Fruit fly (Drosophila melanogaster) whole organism, embryonic: ENCODE results near the gene CG15418.

ENCODE experiments used
- Atf3 ChIP-seq: fragments of 200-800 bp; sonication (Bioruptor generic); optimal IDR thresholded peaks from 3 replicates; lab custom pipeline; 2016; ENCODE audit warnings: missing biosample characterization, missing genetic modification characterization
- B-H1 ChIP-seq: fragments of 200-800 bp; sonication (Bioruptor generic); IDR thresholded peaks from 3 replicates; pipeline ENCODE4 v1.3.6; 2022; ENCODE audit warnings: missing biosample characterization, missing genetic modification characterization
- CG1024 ChIP-seq: fragments of 200-800 bp; sonication (Bioruptor generic); IDR thresholded peaks from 2 replicates; pipeline ENCODE4 v1.3.6; 2022; ENCODE audit warnings: missing biosample characterization, missing genetic modification characterization
- CG10431 ChIP-seq: fragments of 200-800 bp; sonication (Bioruptor generic); optimal IDR thresholded peaks from 3 replicates; lab custom pipeline; 2018; ENCODE audit warnings: missing biosample characterization, mild to moderate bottlenecking, missing genetic modification characterization
- CG10462 ChIP-seq: fragments of 200-800 bp; sonication (Bioruptor generic); optimal IDR thresholded peaks from 2 replicates; lab custom pipeline; 2016; ENCODE audit warnings: missing biosample characterization, missing genetic modification characterization
- CG11723 ChIP-seq: fragments of 200-800 bp; sonication (Bioruptor generic); optimal IDR thresholded peaks from 2 replicates; lab custom pipeline; 2017; ENCODE audit warnings: missing biosample characterization, mild to moderate bottlenecking, missing genetic modification characterization
- CG14667 ChIP-seq: fragments of 200-800 bp; sonication (Bioruptor generic); IDR thresholded peaks from 2 replicates; pipeline ENCODE4 v1.3.6; 2022; ENCODE audit warnings: missing biosample characterization, missing genetic modification characterization
- CG14965 ChIP-seq: fragments of 200-800 bp; sonication (Bioruptor generic); optimal IDR thresholded peaks from 2 replicates; lab custom pipeline; 2016; ENCODE audit warnings: missing biosample characterization, missing genetic modification characterization, borderline replicate concordance
- CG16813 ChIP-seq: fragments of 200-800 bp; sonication (Bioruptor generic); IDR thresholded peaks from 3 replicates; pipeline ENCODE4 v1.3.6; 2022; ENCODE audit warnings: missing biosample characterization, missing genetic modification characterization; ENCODE audit not compliant: partially characterized antibody
- CG17186 ChIP-seq: fragments of 200-800 bp; sonication (Bioruptor generic); optimal IDR thresholded peaks from 3 replicates; lab custom pipeline; 2017; ENCODE audit warnings: missing biosample characterization, missing genetic modification reagents, missing genetic modification characterization
- CG18619 ChIP-seq: fragments of 200-800 bp; sonication (Bioruptor generic); optimal IDR thresholded peaks from 3 replicates; lab custom pipeline; 2017; ENCODE audit warnings: missing biosample characterization, mild to moderate bottlenecking, missing genetic modification characterization
- CG2199 ChIP-seq: fragments of 200-800 bp; sonication (Bioruptor generic); IDR thresholded peaks from 3 replicates; pipeline ENCODE4 v1.3.6; 2022; ENCODE audit warnings: missing biosample characterization, missing genetic modification characterization
- CG2889 ChIP-seq: fragments of 200-800 bp; sonication (Bioruptor generic); IDR thresholded peaks from 3 replicates; pipeline ENCODE4 v1.3.6; 2022; ENCODE audit warnings: missing biosample characterization, missing genetic modification characterization
- CG32532 ChIP-seq: fragments of 200-800 bp; sonication (Bioruptor generic); IDR thresholded peaks from 2 replicates; pipeline ENCODE4 v1.3.6; 2022; ENCODE audit warnings: missing biosample characterization, missing genetic modification characterization
- CG34422 ChIP-seq: fragments of 200-800 bp; sonication (Bioruptor generic); IDR thresholded peaks from 3 replicates; pipeline ENCODE4 v1.3.6; 2022; ENCODE audit warnings: missing biosample characterization, missing genetic modification characterization
- CG42726 ChIP-seq: fragments of 200-800 bp; sonication (Bioruptor generic); IDR thresholded peaks from 2 replicates; pipeline ENCODE4 v1.3.6; 2022; ENCODE audit warnings: missing biosample characterization, missing genetic modification characterization; ENCODE audit not compliant: partially characterized antibody
- CG6254 ChIP-seq: fragments of 200-800 bp; sonication (Bioruptor generic); optimal IDR thresholded peaks from 3 replicates; lab custom pipeline; 2017; ENCODE audit warnings: mild to moderate bottlenecking, missing biosample characterization, missing genetic modification reagents, missing genetic modification characterization
- CG7987 ChIP-seq: fragments of 200-800 bp; sonication (Bioruptor generic); optimal IDR thresholded peaks from 2 replicates; lab custom pipeline; 2018; ENCODE audit warnings: missing biosample characterization, mild to moderate bottlenecking, missing genetic modification characterization, moderate library complexity
- CG9215 ChIP-seq: fragments of 200-800 bp; sonication (Bioruptor generic); IDR thresholded peaks from 2 replicates; pipeline ENCODE4 v1.3.6; 2022; ENCODE audit warnings: missing biosample characterization, missing genetic modification characterization
- CTCF ChIP-seq: fragments of 200-800 bp; sonication (Bioruptor generic); optimal IDR thresholded peaks from 2 replicates; lab custom pipeline; 2017; ENCODE audit warnings: missing biosample characterization, mild to moderate bottlenecking, missing genetic modification characterization, moderate library complexity
- D19B ChIP-seq: fragments of 200-800 bp; sonication (Bioruptor generic); optimal IDR thresholded peaks from 2 replicates; lab custom pipeline; 2017; ENCODE audit warnings: missing biosample characterization, mild to moderate bottlenecking, missing genetic modification characterization
- Dip3 ChIP-seq: fragments of 200-800 bp; sonication (Bioruptor generic); optimal IDR thresholded peaks from 3 replicates; lab custom pipeline; 2016; ENCODE audit warnings: missing biosample characterization, missing genetic modification characterization
- Kr ChIP-seq: fragments of 200-800 bp; sonication (Bioruptor generic); optimal IDR thresholded peaks from 2 replicates; lab custom pipeline; 2017; ENCODE audit warnings: missing biosample characterization, mild to moderate bottlenecking, missing genetic modification characterization
- Nf-YC ChIP-seq: fragments of 200-800 bp; optimal IDR thresholded peaks from 3 replicates; lab custom pipeline; 2019; ENCODE audit warnings: missing biosample characterization, mild to moderate bottlenecking, missing genetic modification characterization, moderate library complexity
- Opbp ChIP-seq: fragments of 200-800 bp; sonication (Bioruptor generic); IDR thresholded peaks from 3 replicates; pipeline ENCODE4 v1.3.6; 2022; ENCODE audit warnings: missing biosample characterization, missing genetic modification characterization; ENCODE audit not compliant: partially characterized antibody
- Pdp1 ChIP-seq, 2 experiments: fragments of 200-800 bp; sonication (Bioruptor generic); optimal IDR thresholded peaks; 3 replicates each; lab custom pipeline; 2016; ENCODE audit warnings: missing biosample characterization in 2 of 2, missing genetic modification characterization in 2 of 2, mild to moderate bottlenecking in 1 of 2, moderate library complexity in 1 of 2
- Ravus ChIP-seq: fragments of 200-800 bp; sonication (Bioruptor generic); IDR thresholded peaks from 2 replicates; pipeline ENCODE4 v1.3.6; 2022; ENCODE audit warnings: missing biosample characterization, missing genetic modification characterization
- Spps ChIP-seq: fragments of 200-800 bp; sonication (Bioruptor generic); optimal IDR thresholded peaks from 2 replicates; lab custom pipeline; 2018; ENCODE audit warnings: missing biosample characterization, mild to moderate bottlenecking, missing genetic modification characterization
- ase ChIP-seq: fragments of 200-800 bp; sonication (Bioruptor generic); IDR thresholded peaks from 3 replicates; pipeline ENCODE4 v1.3.6; 2022; ENCODE audit warnings: missing biosample characterization, missing genetic modification characterization
- az2 ChIP-seq: fragments of 200-800 bp; sonication (Bioruptor generic); optimal IDR thresholded peaks from 3 replicates; lab custom pipeline; 2016; ENCODE audit warnings: missing biosample characterization, missing genetic modification characterization
- bab2 ChIP-seq: fragments of 200-800 bp; sonication (Bioruptor generic); optimal IDR thresholded peaks from 2 replicates; lab custom pipeline; 2016; ENCODE audit warnings: missing biosample characterization, missing genetic modification characterization
- bowl ChIP-seq: fragments of 200-800 bp; sonication (Bioruptor generic); IDR thresholded peaks from 2 replicates; pipeline ENCODE4 v1.3.6; 2022; ENCODE audit warnings: missing biosample characterization, missing genetic modification characterization
- dimm ChIP-seq: fragments of 200-800 bp; sonication (Bioruptor generic); IDR thresholded peaks from 2 replicates; pipeline ENCODE4 v1.3.6; 2022; ENCODE audit warnings: missing biosample characterization, missing genetic modification characterization
- dmrt99B ChIP-seq: fragments of 200-800 bp; sonication (Bioruptor generic); optimal IDR thresholded peaks from 2 replicates; lab custom pipeline; 2018; ENCODE audit warnings: missing biosample characterization, mild to moderate bottlenecking, missing genetic modification characterization, moderate library complexity
- fru ChIP-seq: fragments of >200 bp; optimal IDR thresholded peaks from 2 replicates; lab custom pipeline; 2017
- gt ChIP-seq: fragments of 200-800 bp; sonication (Bioruptor generic); IDR thresholded peaks from 2 replicates; pipeline ENCODE4 v1.3.6; 2022; ENCODE audit warnings: missing biosample characterization, missing genetic modification characterization
- h ChIP-seq: fragments of >200 bp; optimal IDR thresholded peaks from 2 replicates; lab custom pipeline; 2017
- hbn ChIP-seq: fragments of 200-800 bp; sonication (Bioruptor generic); IDR thresholded peaks from 2 replicates; pipeline ENCODE4 v1.3.6; 2022; ENCODE audit warnings: missing biosample characterization, missing genetic modification characterization; ENCODE audit not compliant: partially characterized antibody
- jing ChIP-seq: fragments of 200-800 bp; sonication (Bioruptor generic); optimal IDR thresholded peaks from 2 replicates; lab custom pipeline; 2018; ENCODE audit warnings: missing biosample characterization, mild to moderate bottlenecking, missing genetic modification characterization
- jumu ChIP-seq: fragments of 200-800 bp; sonication (Bioruptor generic); optimal IDR thresholded peaks from 3 replicates; lab custom pipeline; 2016; ENCODE audit warnings: missing biosample characterization, missing genetic modification characterization
- kay ChIP-seq: fragments of 200-800 bp; sonication (Bioruptor generic); optimal IDR thresholded peaks from 2 replicates; lab custom pipeline; 2016; ENCODE audit warnings: missing biosample characterization, missing genetic modification characterization
- maf-S ChIP-seq: fragments of 200-800 bp; sonication (Bioruptor generic); optimal IDR thresholded peaks from 2 replicates; lab custom pipeline; 2016; ENCODE audit warnings: missing biosample characterization, missing genetic modification characterization
- mam ChIP-seq: fragments of 200-800 bp; sonication (Bioruptor generic); optimal IDR thresholded peaks from 3 replicates; lab custom pipeline; 2016; ENCODE audit warnings: missing biosample characterization, missing genetic modification characterization
- mirr ChIP-seq: fragments of 200-800 bp; sonication (Bioruptor generic); optimal IDR thresholded peaks from 3 replicates; lab custom pipeline; 2018; ENCODE audit warnings: missing biosample characterization, mild to moderate bottlenecking, missing genetic modification characterization
- nom ChIP-seq: fragments of 200-800 bp; sonication (Bioruptor generic); optimal IDR thresholded peaks from 2 replicates; lab custom pipeline; 2017; ENCODE audit warnings: missing biosample characterization, missing genetic modification characterization, mild to moderate bottlenecking, moderate library complexity, missing genetic modification reagents
- ranshi ChIP-seq: fragments of 200-800 bp; sonication (Bioruptor generic); IDR thresholded peaks from 2 replicates; pipeline ENCODE4 v1.3.6; 2022; ENCODE audit warnings: missing biosample characterization, missing genetic modification characterization
- row ChIP-seq: fragments of 200-800 bp; sonication (Bioruptor generic); IDR thresholded peaks from 3 replicates; pipeline ENCODE4 v1.3.6; 2022; ENCODE audit warnings: missing biosample characterization, missing genetic modification characterization
- sd ChIP-seq: fragments of 200-800 bp; sonication (Bioruptor generic); optimal IDR thresholded peaks from 3 replicates; lab custom pipeline; 2018; ENCODE audit warnings: missing biosample characterization, mild to moderate bottlenecking, missing genetic modification characterization, moderate library complexity
- tna ChIP-seq: fragments of 200-800 bp; sonication (Bioruptor generic); IDR thresholded peaks from 2 replicates; pipeline ENCODE4 v1.3.6; 2022; ENCODE audit warnings: missing biosample characterization, missing genetic modification characterization; ENCODE audit not compliant: partially characterized antibody
- tx ChIP-seq: fragments of 200-800 bp; sonication (Bioruptor generic); optimal IDR thresholded peaks from 2 replicates; lab custom pipeline; 2016; ENCODE audit warnings: missing biosample characterization, missing genetic modification characterization
- vfl ChIP-seq: fragments of 200-800 bp; sonication (Bioruptor generic); optimal IDR thresholded peaks from 2 replicates; lab custom pipeline; 2016; ENCODE audit warnings: missing biosample characterization, missing genetic modification characterization
- yki ChIP-seq: fragments of >200 bp; optimal IDR thresholded peaks from 3 replicates; lab custom pipeline; 2018
- zen2 ChIP-seq: fragments of 200-800 bp; sonication (Bioruptor generic); IDR thresholded peaks from 3 replicates; pipeline ENCODE4 v1.3.6; 2022; ENCODE audit warnings: missing biosample characterization, missing genetic modification characterization; ENCODE audit not compliant: partially characterized antibody

CG15418 gene

DNA sequence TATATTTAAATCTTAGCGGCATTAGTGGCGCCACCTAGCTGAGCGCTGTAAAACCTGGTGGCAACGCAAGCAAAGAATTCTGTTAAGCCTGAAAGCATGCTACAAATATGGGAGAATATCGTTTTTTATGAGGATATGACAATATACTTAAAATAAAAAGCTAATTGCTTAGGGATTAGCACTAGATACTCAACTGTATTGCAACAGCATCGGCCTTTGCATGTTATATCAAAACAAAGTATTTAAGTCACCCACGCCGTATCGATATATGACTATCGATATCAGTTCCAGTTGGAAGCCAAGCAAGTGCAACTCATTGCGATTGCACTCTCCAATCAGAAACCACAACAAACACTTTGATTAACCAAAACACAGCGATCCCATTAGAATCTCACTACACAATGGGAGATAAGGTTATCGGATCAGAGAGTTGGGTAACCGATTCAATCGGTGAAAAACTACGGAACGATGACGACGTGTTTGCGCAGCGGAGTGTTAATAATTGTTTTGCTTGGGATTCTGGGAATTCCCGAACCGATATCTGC lies 2.6 kb downstream of the CG15418 start, which contains the start of gene Ugt36A1 (continued):
- no peak for TF ChIP-seq jumu (GFP tag; lab: Kevin White, UChicago)
- no peak for TF ChIP-seq CG6254 (GFP tag; lab: Kevin White, UChicago)
- no peak for TF ChIP-seq CG2199 (GFP tag; lab: Robert Waterston, UW)
- TF ChIP-seq CTCF (GFP tag; lab: Kevin White, UChicago), result peak; percentile 92
- TF ChIP-seq CG9215 (GFP tag; lab: Robert Waterston, UW), result no peak
- no peak for TF ChIP-seq Kr
- TF ChIP-seq Pdp1 (GFP tag; optimal IDR thresholded peaks at IDR 0.05; lab: Kevin White, UChicago), result peak in 1 of 2 experiments; percentile 95
- peak; percentile 89 for TF ChIP-seq hbn (GFP tag; lab: Robert Waterston, UW)
- TF ChIP-seq az2 (GFP tag; lab: Kevin White, UChicago), result no peak
- no peak for TF ChIP-seq CG18619 (GFP tag; lab: Kevin White, UChicago)
- TF ChIP-seq yki (lab: Kevin White, UChicago), result no peak
- TF ChIP-seq jing (GFP tag; lab: Kevin White, UChicago), result no peak
- no peak for TF ChIP-seq CG14965 (GFP tag; lab: Kevin White, UChicago)
- no peak for TF ChIP-seq Dip3 (GFP tag; lab: Kevin White, UChicago)
- peak; percentile 68 for TF ChIP-seq CG42726 (GFP tag; lab: Robert Waterston, UW)
- no peak for TF ChIP-seq CG14667
- no peak for TF ChIP-seq mam (GFP tag; lab: Kevin White, UChicago)
- no peak for TF ChIP-seq CG2889 (GFP tag; lab: Robert Waterston, UW)
- peak; percentile 73 for TF ChIP-seq CG16813
- TF ChIP-seq row (GFP tag; lab: Robert Waterston, UW), result no peak
- no peak for TF ChIP-seq bab2 (GFP tag; lab: Kevin White, UChicago)
- TF ChIP-seq h (lab: Kevin White, UChicago), result no peak
- TF ChIP-seq fru, result no peak
- TF ChIP-seq maf-S (GFP tag; lab: Kevin White, UChicago), result no peak
- no peak for TF ChIP-seq bowl
- TF ChIP-seq tx (GFP tag; lab: Kevin White, UChicago), result no peak
- TF ChIP-seq CG32532 (GFP tag; lab: Robert Waterston, UW), result no peak
- no peak for TF ChIP-seq CG10462 (GFP tag; lab: Kevin White, UChicago)
- no peak for TF ChIP-seq CG17186 (GFP tag; lab: Kevin White, UChicago)
- TF ChIP-seq sd (tag; lab: Kevin White, UChicago), result peak; percentile 55
- TF ChIP-seq kay, result no peak
- peak; percentile 82 for TF ChIP-seq zen2 (GFP tag; lab: Robert Waterston, UW)
- no peak for TF ChIP-seq vfl (GFP tag; lab: Kevin White, UChicago)
- TF ChIP-seq tna, result no peak
- no peak for TF ChIP-seq ranshi (GFP tag; lab: Robert Waterston, UW)
- no peak for TF ChIP-seq CG34422 (GFP tag; lab: Robert Waterston, UW)
- TF ChIP-seq Nf-YC (tag; lab: Kevin White, UChicago), result no peak
- TF ChIP-seq mirr, result peak; percentile 59
- TF ChIP-seq ase (GFP tag; lab: Robert Waterston, UW), result no peak
- TF ChIP-seq dimm (GFP tag; lab: Robert Waterston, UW), result no peak
- no peak for TF ChIP-seq B-H1 (GFP tag; lab: Robert Waterston, UW)
- no peak for TF ChIP-seq Ravus (GFP tag; lab: Robert Waterston, UW)
- no peak for TF ChIP-seq CG11723 (GFP tag; lab: Kevin White, UChicago)
- no peak for TF ChIP-seq gt (GFP tag; lab: Robert Waterston, UW)
- no peak for TF ChIP-seq CG1024
- no peak for TF ChIP-seq Spps (tag; lab: Kevin White, UChicago)
- TF ChIP-seq D19B (GFP tag; lab: Kevin White, UChicago), result no peak
- TF ChIP-seq CG7987 (GFP tag; lab: Kevin White, UChicago), result no peak
- TF ChIP-seq Opbp (GFP tag; lab: Robert Waterston, UW), result peak; percentile 77
- TF ChIP-seq CG10431 (GFP tag; lab: Kevin White, UChicago), result no peak
- TF ChIP-seq nom (GFP tag; lab: Kevin White, UChicago), result no peak
- TF ChIP-seq dmrt99B (tag; lab: Kevin White, UChicago), result no peak
- no peak for TF ChIP-seq Atf3 (GFP tag; lab: Kevin White, UChicago)
